Worm (Caenorhabditis elegans): Measurements from ENCODE around the gene syf-3.

syf-3 gene

ce11 chrV:5951133-5951532 is 11.3 kb downstream of the syf-3 start, which contains the start of gene M03F8.1:
TSS of gene M03F8.1 (plus strand) at chrV:5951433.
- no peak for TF ChIP-seq tab-1 (GFP tag; IDR thresholded peaks at IDR 0.05)
- no peak for TF ChIP-seq ztf-23 (GFP tag; IDR thresholded peaks at IDR 0.05)
- TF ChIP-seq ztf-29 (GFP tag; IDR thresholded peaks at IDR 0.05): no peak
- TF ChIP-seq ref-1 (GFP tag; conservative IDR thresholded peaks at IDR 0.05): no peak
- no peak for TF ChIP-seq cog-1 (tag; optimal IDR thresholded peaks at IDR 0.05)
- TF ChIP-seq klf-2 (GFP tag; conservative IDR thresholded peaks at IDR 0.05): no peak
- no peak for TF ChIP-seq flt-1 (GFP tag; IDR thresholded peaks at IDR 0.05)
- TF ChIP-seq T22C8.4 (GFP tag; IDR thresholded peaks at IDR 0.05): no peak
- no peak for TF ChIP-seq med-1 (GFP tag; optimal IDR thresholded peaks at IDR 0.05; ENCODE audit: insufficient read depth)

- TF ChIP-seq ztf-29 (GFP tag; IDR thresholded peaks at IDR 0.05) (no peak), T22C8.4 (GFP tag; IDR thresholded peaks at IDR 0.05) (no peak), cog-1 (tag; optimal IDR thresholded peaks at IDR 0.05) (no peak), med-1 (GFP tag; optimal IDR thresholded peaks at IDR 0.05; ENCODE audit: insufficient read depth) (no peak)
Observed at ce11 chrV:5953086-5953485, 13.3 kb downstream of the syf-3 start.

- no peak for TF ChIP-seq ztf-23 (GFP tag; IDR thresholded peaks at IDR 0.05)
- TF ChIP-seq ztf-29 (GFP tag; IDR thresholded peaks at IDR 0.05): no peak
- TF ChIP-seq ref-1 (GFP tag; conservative IDR thresholded peaks at IDR 0.05): no peak
- TF ChIP-seq flt-1 (GFP tag; IDR thresholded peaks at IDR 0.05): no peak
- TF ChIP-seq cog-1 (tag; optimal IDR thresholded peaks at IDR 0.05): no peak
- no peak for TF ChIP-seq klf-2 (GFP tag; conservative IDR thresholded peaks at IDR 0.05)
- TF ChIP-seq T22C8.4 (GFP tag; IDR thresholded peaks at IDR 0.05): no peak
- no peak for TF ChIP-seq med-1 (GFP tag; optimal IDR thresholded peaks at IDR 0.05; ENCODE audit: insufficient read depth)
- TF ChIP-seq tab-1 (GFP tag; IDR thresholded peaks at IDR 0.05): no peak
Observed at ce11 chrV:5954747-5955146, 14.9 kb downstream of the syf-3 start, which contains the start of gene M03F8.6. TSS of gene M03F8.6 (minus strand) at chrV:5954847.

- TF ChIP-seq cog-1 (tag; optimal IDR thresholded peaks at IDR 0.05): no peak
- TF ChIP-seq ztf-29 (GFP tag; IDR thresholded peaks at IDR 0.05): no peak
- TF ChIP-seq T22C8.4 (GFP tag; IDR thresholded peaks at IDR 0.05): no peak
- no peak for TF ChIP-seq klf-2 (GFP tag; conservative IDR thresholded peaks at IDR 0.05)
- no peak for TF ChIP-seq ztf-23 (GFP tag; IDR thresholded peaks at IDR 0.05)
- TF ChIP-seq flt-1 (GFP tag; IDR thresholded peaks at IDR 0.05): no peak
- no peak for TF ChIP-seq med-1 (GFP tag; optimal IDR thresholded peaks at IDR 0.05; ENCODE audit: insufficient read depth)
Observed at ce11 chrV:5955627-5956026, 15.8 kb downstream of the syf-3 start.

- no peak for TF ChIP-seq ztf-29 (GFP tag; IDR thresholded peaks at IDR 0.05)
- no peak for TF ChIP-seq klf-2 (GFP tag; conservative IDR thresholded peaks at IDR 0.05)
Observed at ce11 chrV:5961516-5961915, 21.7 kb downstream of the syf-3 start, which contains the start of gene mcp-1. TSS of gene mcp-1 (plus strand) at chrV:5961807.

ce11 chrV:5963092-5963491 is 23.3 kb downstream of the syf-3 start:
- TF ChIP-seq ztf-23 (GFP tag; IDR thresholded peaks at IDR 0.05): no peak
- TF ChIP-seq klf-2 (GFP tag; conservative IDR thresholded peaks at IDR 0.05): no peak
- no peak for TF ChIP-seq cog-1 (tag; optimal IDR thresholded peaks at IDR 0.05)
- TF ChIP-seq T22C8.4 (GFP tag; IDR thresholded peaks at IDR 0.05): no peak
- TF ChIP-seq med-1 (GFP tag; optimal IDR thresholded peaks at IDR 0.05; ENCODE audit: insufficient read depth): no peak
- TF ChIP-seq flt-1 (GFP tag; IDR thresholded peaks at IDR 0.05): no peak
- TF ChIP-seq tab-1 (GFP tag; IDR thresholded peaks at IDR 0.05): no peak
- TF ChIP-seq ref-1 (GFP tag; conservative IDR thresholded peaks at IDR 0.05): no peak
- TF ChIP-seq ztf-29 (GFP tag; IDR thresholded peaks at IDR 0.05): no peak

- TF ChIP-seq tab-1 (GFP tag; IDR thresholded peaks at IDR 0.05): no peak
- TF ChIP-seq ztf-29 (GFP tag; IDR thresholded peaks at IDR 0.05): no peak
- no peak for TF ChIP-seq flt-1 (GFP tag; IDR thresholded peaks at IDR 0.05)
- TF ChIP-seq ref-1 (GFP tag; conservative IDR thresholded peaks at IDR 0.05): no peak
- no peak for TF ChIP-seq klf-2 (GFP tag; conservative IDR thresholded peaks at IDR 0.05)
- no peak for TF ChIP-seq T22C8.4 (GFP tag; IDR thresholded peaks at IDR 0.05)
- no peak for TF ChIP-seq med-1 (GFP tag; optimal IDR thresholded peaks at IDR 0.05; ENCODE audit: insufficient read depth)
- no peak for TF ChIP-seq ztf-23 (GFP tag; IDR thresholded peaks at IDR 0.05)
Observed at ce11 chrV:5963696-5964095, 23.9 kb downstream of the syf-3 start, which contains the start of gene pcm-1. TSS of gene pcm-1 (minus strand) at chrV:5963882.

- TF ChIP-seq ztf-23 (GFP tag; IDR thresholded peaks at IDR 0.05): no peak
- no peak for TF ChIP-seq flt-1 (GFP tag; IDR thresholded peaks at IDR 0.05)
- no peak for TF ChIP-seq ztf-29 (GFP tag; IDR thresholded peaks at IDR 0.05)
- no peak for TF ChIP-seq klf-2 (GFP tag; conservative IDR thresholded peaks at IDR 0.05)
- no peak for TF ChIP-seq tab-1 (GFP tag; IDR thresholded peaks at IDR 0.05)
- TF ChIP-seq med-1 (GFP tag; optimal IDR thresholded peaks at IDR 0.05; ENCODE audit: insufficient read depth): no peak
- no peak for TF ChIP-seq cog-1 (tag; optimal IDR thresholded peaks at IDR 0.05)
- no peak for TF ChIP-seq ref-1 (GFP tag; conservative IDR thresholded peaks at IDR 0.05)
Observed at ce11 chrV:5964658-5965178, 24.9 kb downstream of the syf-3 start.

- no peak for TF ChIP-seq tab-1 (GFP tag; IDR thresholded peaks at IDR 0.05)
- no peak for TF ChIP-seq med-1 (GFP tag; optimal IDR thresholded peaks at IDR 0.05; ENCODE audit: insufficient read depth)
- no peak for TF ChIP-seq ztf-23 (GFP tag; IDR thresholded peaks at IDR 0.05)
- TF ChIP-seq ref-1 (GFP tag; conservative IDR thresholded peaks at IDR 0.05): no peak
- no peak for TF ChIP-seq ztf-29 (GFP tag; IDR thresholded peaks at IDR 0.05)
- no peak for TF ChIP-seq klf-2 (GFP tag; conservative IDR thresholded peaks at IDR 0.05)
- TF ChIP-seq cog-1 (tag; optimal IDR thresholded peaks at IDR 0.05): no peak
- no peak for TF ChIP-seq flt-1 (GFP tag; IDR thresholded peaks at IDR 0.05)
- no peak for TF ChIP-seq T22C8.4 (GFP tag; IDR thresholded peaks at IDR 0.05)
Observed at ce11 chrV:5972582-5972981, 32.8 kb downstream of the syf-3 start.

ce11 chrV:5973713-5974112 is 33.9 kb downstream of the syf-3 start:
- no peak for TF ChIP-seq ref-1 (GFP tag; conservative IDR thresholded peaks at IDR 0.05)
- TF ChIP-seq klf-2 (GFP tag; conservative IDR thresholded peaks at IDR 0.05): no peak
- TF ChIP-seq med-1 (GFP tag; optimal IDR thresholded peaks at IDR 0.05; ENCODE audit: insufficient read depth): no peak
- TF ChIP-seq T22C8.4 (GFP tag; IDR thresholded peaks at IDR 0.05): no peak
